Fruit fly (Drosophila melanogaster) whole organism, prepupa: ENCODE results near the gene CG11811.

ENCODE experiments used
- Blimp-1 ChIP-seq: fragments of 200-800 bp; sonication (Bioruptor generic); optimal IDR thresholded peaks from 3 replicates; lab custom pipeline; 2017; ENCODE audit warnings: missing biosample characterization, missing genetic modification characterization, mild to moderate bottlenecking, moderate library complexity, missing genetic modification reagents
- CG10631 ChIP-seq: fragments of 200-800 bp; sonication (Bioruptor generic); optimal IDR thresholded peaks from 2 replicates; lab custom pipeline; 2016; ENCODE audit warnings: missing biosample characterization, missing genetic modification characterization
- CG10669 ChIP-seq: fragments of 200-800 bp; sonication (Bioruptor generic); optimal IDR thresholded peaks from 3 replicates; lab custom pipeline; 2018; ENCODE audit warnings: missing biosample characterization, mild to moderate bottlenecking, missing genetic modification characterization, moderate library complexity
- CG11294 ChIP-seq: fragments of 200-800 bp; sonication (Bioruptor generic); IDR thresholded peaks from 2 replicates; pipeline ENCODE4 v1.3.6; 2022; ENCODE audit warnings: missing biosample characterization, missing genetic modification characterization
- CG11762 ChIP-seq: fragments of 200-800 bp; sonication (Bioruptor generic); optimal IDR thresholded peaks from 3 replicates; lab custom pipeline; 2016; ENCODE audit warnings: missing biosample characterization, missing genetic modification characterization; ENCODE audit not compliant: insufficient read depth
- CG11902 ChIP-seq: fragments of 200-800 bp; sonication (Bioruptor generic); optimal IDR thresholded peaks from 3 replicates; lab custom pipeline; 2016; ENCODE audit warnings: missing biosample characterization, missing genetic modification characterization
- CG16779 ChIP-seq: fragments of 200-800 bp; sonication (Bioruptor generic); optimal IDR thresholded peaks from 3 replicates; lab custom pipeline; 2017; ENCODE audit warnings: missing biosample characterization, mild to moderate bottlenecking, missing genetic modification characterization
- CG3032 ChIP-seq: fragments of 200-800 bp; optimal IDR thresholded peaks from 2 replicates; lab custom pipeline; 2019; ENCODE audit warnings: missing biosample characterization, mild to moderate bottlenecking, missing genetic modification characterization, moderate library complexity
- CG31627 ChIP-seq: fragments of 200-800 bp; sonication (Bioruptor generic); optimal IDR thresholded peaks from 3 replicates; lab custom pipeline; 2016; ENCODE audit warnings: missing biosample characterization, missing genetic modification characterization
- CG32006 ChIP-seq: fragments of 200-800 bp; sonication (Bioruptor generic); optimal IDR thresholded peaks from 3 replicates; lab custom pipeline; 2017; ENCODE audit warnings: missing biosample characterization, mild to moderate bottlenecking, missing genetic modification characterization
- CG34406 ChIP-seq: fragments of 200-800 bp; sonication (Bioruptor generic); optimal IDR thresholded peaks from 3 replicates; lab custom pipeline; 2016; ENCODE audit warnings: missing biosample characterization, missing genetic modification characterization
- CG3919 ChIP-seq: fragments of 200-800 bp; sonication (Bioruptor generic); optimal IDR thresholded peaks from 3 replicates; lab custom pipeline; 2016; ENCODE audit warnings: missing biosample characterization, missing genetic modification characterization
- CG4318 ChIP-seq: fragments of 200-800 bp; sonication (Bioruptor generic); optimal IDR thresholded peaks from 3 replicates; lab custom pipeline; 2017; ENCODE audit warnings: missing biosample characterization, mild to moderate bottlenecking, missing genetic modification characterization
- CG6163 ChIP-seq: fragments of 200-800 bp; sonication (Bioruptor generic); IDR thresholded peaks from 3 replicates; pipeline ENCODE4 v1.3.6; 2022; ENCODE audit warnings: missing biosample characterization, missing genetic modification characterization
- CG6276 ChIP-seq: fragments of 200-800 bp; sonication (Bioruptor generic); optimal IDR thresholded peaks from 2 replicates; lab custom pipeline; 2017; ENCODE audit warnings: missing biosample characterization, mild to moderate bottlenecking, missing genetic modification characterization
- CG6792 ChIP-seq: fragments of 200-800 bp; sonication (Bioruptor generic); optimal IDR thresholded peaks from 3 replicates; lab custom pipeline; 2016; ENCODE audit warnings: missing biosample characterization, missing genetic modification characterization
- CG6808 ChIP-seq: fragments of 200-800 bp; sonication (Bioruptor generic); optimal IDR thresholded peaks from 3 replicates; lab custom pipeline; 2017; ENCODE audit warnings: missing biosample characterization, missing genetic modification characterization, mild to moderate bottlenecking, moderate library complexity, missing genetic modification reagents
- CG6854 ChIP-seq: fragments of 200-800 bp; sonication (Bioruptor generic); optimal IDR thresholded peaks from 2 replicates; lab custom pipeline; 2017; ENCODE audit warnings: missing biosample characterization, mild to moderate bottlenecking, missing genetic modification characterization
- CG7368 ChIP-seq: fragments of 200-800 bp; sonication (Bioruptor generic); optimal IDR thresholded peaks from 3 replicates; lab custom pipeline; 2016; ENCODE audit warnings: missing biosample characterization, missing genetic modification characterization
- CG8119 ChIP-seq: fragments of 200-800 bp; sonication (Bioruptor generic); IDR thresholded peaks from 3 replicates; pipeline ENCODE4 v1.3.6; 2022; ENCODE audit warnings: missing biosample characterization, missing genetic modification characterization
- CG8319 ChIP-seq: fragments of 200-800 bp; sonication (Bioruptor generic); optimal IDR thresholded peaks from 3 replicates; lab custom pipeline; 2016; ENCODE audit warnings: missing biosample characterization, missing genetic modification characterization
- CG8632 ChIP-seq: fragments of 200-800 bp; sonication (Bioruptor generic); optimal IDR thresholded peaks from 3 replicates; lab custom pipeline; 2016; ENCODE audit warnings: missing biosample characterization, missing genetic modification characterization
- CG9139 ChIP-seq: fragments of 200-800 bp; sonication (Bioruptor generic); optimal IDR thresholded peaks from 3 replicates; lab custom pipeline; 2017; ENCODE audit warnings: missing biosample characterization, mild to moderate bottlenecking, missing genetic modification characterization
- Eip75B ChIP-seq: fragments of 200-800 bp; sonication (Bioruptor generic); optimal IDR thresholded peaks from 3 replicates; lab custom pipeline; 2016; ENCODE audit warnings: missing biosample characterization, missing genetic modification characterization
- Eip78C ChIP-seq: fragments of 200-800 bp; sonication (Bioruptor generic); peaks from one replicate; lab custom pipeline; 2016; ENCODE audit warnings: missing biosample characterization, missing genetic modification characterization
- Eip93F ChIP-seq: fragments of 200-800 bp; sonication (Bioruptor generic); optimal IDR thresholded peaks from 2 replicates; lab custom pipeline; 2016; ENCODE audit warnings: missing biosample characterization, mild to moderate bottlenecking, missing genetic modification characterization
- Ets21C ChIP-seq: fragments of 200-800 bp; sonication (Bioruptor generic); optimal IDR thresholded peaks from 3 replicates; lab custom pipeline; 2016; ENCODE audit warnings: missing biosample characterization, missing genetic modification characterization
- Ets96B ChIP-seq: fragments of 200-800 bp; optimal IDR thresholded peaks from 2 replicates; lab custom pipeline; 2019; ENCODE audit warnings: missing biosample characterization, mild to moderate bottlenecking, missing genetic modification characterization, moderate library complexity
- Hr38 ChIP-seq: sonication (Bioruptor generic); optimal IDR thresholded peaks from 2 replicates; lab custom pipeline; 2016; ENCODE audit warnings: missing biosample characterization, missing genetic modification characterization
- Hr39 ChIP-seq: fragments of 200-800 bp; sonication (Bioruptor generic); optimal IDR thresholded peaks from 2 replicates; lab custom pipeline; 2016; ENCODE audit warnings: missing biosample characterization, missing genetic modification characterization
- Hr4 ChIP-seq: fragments of 200-800 bp; sonication (Bioruptor generic); optimal IDR thresholded peaks from 3 replicates; lab custom pipeline; 2016; ENCODE audit warnings: missing biosample characterization, missing genetic modification characterization
- Met ChIP-seq: fragments of 200-800 bp; sonication (Bioruptor generic); optimal IDR thresholded peaks from 3 replicates; lab custom pipeline; 2016; ENCODE audit warnings: missing biosample characterization, missing genetic modification characterization
- OdsH ChIP-seq: fragments of 200-800 bp; sonication (Bioruptor generic); optimal IDR thresholded peaks from 3 replicates; lab custom pipeline; 2016; ENCODE audit warnings: missing biosample characterization, missing genetic modification characterization
- Smox ChIP-seq: fragments of 200-800 bp; sonication (Bioruptor generic); optimal IDR thresholded peaks from 3 replicates; lab custom pipeline; 2016; ENCODE audit warnings: missing biosample characterization, missing genetic modification characterization
- Sox102F ChIP-seq: fragments of 200-800 bp; sonication (Bioruptor generic); optimal IDR thresholded peaks from 2 replicates; lab custom pipeline; 2016; ENCODE audit warnings: missing biosample characterization, mild to moderate bottlenecking, missing genetic modification characterization
- Sox14 ChIP-seq: fragments of 200-800 bp; sonication (Bioruptor generic); optimal IDR thresholded peaks from 3 replicates; lab custom pipeline; 2016; ENCODE audit warnings: missing biosample characterization, missing genetic modification characterization
- Sox15 ChIP-seq: fragments of 200-800 bp; sonication (Bioruptor generic); optimal IDR thresholded peaks from 3 replicates; lab custom pipeline; 2016; ENCODE audit warnings: missing biosample characterization, missing genetic modification characterization
- achi ChIP-seq: fragments of 200-800 bp; sonication (Bioruptor generic); optimal IDR thresholded peaks from 3 replicates; lab custom pipeline; 2016; ENCODE audit warnings: missing biosample characterization, missing genetic modification characterization
- dac ChIP-seq: fragments of 200-800 bp; sonication (Bioruptor generic); optimal IDR thresholded peaks from 2 replicates; lab custom pipeline; 2017; ENCODE audit warnings: missing biosample characterization, mild to moderate bottlenecking, missing genetic modification characterization
- dsx ChIP-seq: fragments of 200-800 bp; optimal IDR thresholded peaks from 3 replicates; lab custom pipeline; 2019; ENCODE audit warnings: missing biosample characterization, mild to moderate bottlenecking, missing genetic modification characterization, moderate library complexity; ENCODE audit not compliant: poor library complexity, severe bottlenecking
- esn ChIP-seq: fragments of 200-800 bp; sonication (Bioruptor generic); optimal IDR thresholded peaks from 2 replicates; lab custom pipeline; 2016; ENCODE audit warnings: missing biosample characterization, mild to moderate bottlenecking, missing genetic modification characterization, moderate library complexity
- fd59A ChIP-seq: fragments of 200-800 bp; sonication (Bioruptor generic); optimal IDR thresholded peaks from 2 replicates; lab custom pipeline; 2017; ENCODE audit warnings: missing biosample characterization, mild to moderate bottlenecking, missing genetic modification characterization, missing genetic modification reagents
- fd85E ChIP-seq: fragments of 200-800 bp; sonication (Bioruptor generic); optimal IDR thresholded peaks from 3 replicates; lab custom pipeline; 2016; ENCODE audit warnings: missing biosample characterization, missing genetic modification characterization
- fkh ChIP-seq: fragments of 200-800 bp; sonication (Bioruptor generic); optimal IDR thresholded peaks from 3 replicates; lab custom pipeline; 2017; ENCODE audit warnings: missing biosample characterization, mild to moderate bottlenecking, missing genetic modification characterization, moderate library complexity
- lz ChIP-seq: fragments of 200-800 bp; sonication (Bioruptor generic); optimal IDR thresholded peaks from 3 replicates; lab custom pipeline; 2016; ENCODE audit warnings: missing biosample characterization, missing genetic modification characterization
- net ChIP-seq: fragments of 200-800 bp; sonication (Bioruptor generic); optimal IDR thresholded peaks from 3 replicates; lab custom pipeline; 2016; ENCODE audit warnings: missing biosample characterization, missing genetic modification characterization
- spab ChIP-seq: fragments of 200-800 bp; sonication (Bioruptor generic); optimal IDR thresholded peaks from 2 replicates; lab custom pipeline; 2017; ENCODE audit warnings: missing biosample characterization, mild to moderate bottlenecking, missing genetic modification characterization, missing genetic modification reagents
- ss ChIP-seq, 2 experiments: fragments of 200-800 bp; sonication (Bioruptor generic); optimal IDR thresholded peaks; 2 replicates in 1 of 2; 3 replicates in 1 of 2; lab custom pipeline; 2017 to 2018; ENCODE audit warnings: mild to moderate bottlenecking in 2 of 2, missing biosample characterization in 2 of 2, missing genetic modification characterization in 2 of 2, moderate library complexity in 1 of 2
- svp ChIP-seq: fragments of 200-800 bp; sonication (Bioruptor generic); peaks from one replicate; lab custom pipeline; 2016; ENCODE audit warnings: missing biosample characterization, missing genetic modification characterization
- vri ChIP-seq: fragments of 200-800 bp; sonication (Bioruptor generic); optimal IDR thresholded peaks from 3 replicates; lab custom pipeline; 2016; ENCODE audit warnings: missing biosample characterization, mild to moderate bottlenecking, missing genetic modification characterization

Gene CG11811

DNA sequence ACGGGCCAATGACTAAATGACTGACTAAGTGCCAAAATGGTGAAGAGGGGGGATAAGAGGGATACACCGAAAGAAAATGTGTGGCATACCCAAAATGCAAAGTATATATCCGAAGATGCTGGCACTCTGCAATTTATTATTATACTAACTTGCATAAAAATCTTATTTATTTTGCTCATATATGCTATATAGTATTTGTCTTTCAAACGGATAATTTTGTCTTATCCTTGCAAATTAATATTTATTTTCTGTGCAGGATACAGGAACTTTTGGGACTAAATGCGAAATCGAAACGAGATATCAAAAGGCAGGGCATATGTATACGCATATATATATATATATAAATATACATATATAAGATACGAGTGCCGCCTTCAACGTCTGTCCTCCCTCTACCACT is 20.5 kb downstream of the CG11811 start (continued):
- TF ChIP-seq Sox14 (GFP tag; lab: Kevin White, UChicago): peak; percentile 45
- TF ChIP-seq net: peak; percentile 28
- peak; percentile 72 for TF ChIP-seq CG3919
- no peak for TF ChIP-seq CG11294
- peak; percentile 64 for TF ChIP-seq CG8319
- peak; percentile 91 for TF ChIP-seq Eip78C (GFP tag; lab: Kevin White, UChicago)
- TF ChIP-seq CG16779: no peak
- peak; percentile 44 for TF ChIP-seq CG6808
- peak; percentile 73 for TF ChIP-seq OdsH (GFP tag; lab: Kevin White, UChicago)
- TF ChIP-seq CG6792: peak; percentile 76
- TF ChIP-seq vri (GFP tag; lab: Kevin White, UChicago): peak; percentile 48
- peak; percentile 36 for TF ChIP-seq CG11762 (GFP tag; lab: Kevin White, UChicago)

DNA sequence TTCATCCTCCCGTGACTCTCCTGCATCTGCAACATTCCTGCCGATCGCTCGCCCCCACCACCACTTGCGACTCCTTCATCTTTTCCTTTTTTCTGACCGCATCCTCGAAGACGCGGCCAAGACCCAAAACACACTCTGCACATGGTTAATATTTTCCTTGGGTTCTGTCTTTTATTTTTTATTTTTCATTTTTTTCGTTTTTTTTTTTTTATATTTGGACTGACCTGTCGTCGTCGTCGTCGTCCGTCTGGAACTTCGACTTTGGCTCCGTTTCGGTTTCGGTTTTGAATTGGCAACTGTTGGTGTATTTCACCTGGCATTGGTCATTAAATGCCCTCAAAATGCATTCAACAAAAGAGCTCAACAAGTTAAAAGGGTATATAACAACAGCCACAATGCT is 21.2 kb downstream of the CG11811 start:
- peak; percentile 15 for TF ChIP-seq net
- no peak for TF ChIP-seq CG8119 (GFP tag; lab: Robert Waterston, UW)
- TF ChIP-seq CG7368 (GFP tag; lab: Kevin White, UChicago): no peak
- TF ChIP-seq CG4318 (GFP tag; lab: Kevin White, UChicago): no peak
- no peak for TF ChIP-seq dsx (GFP tag; lab: Kevin White, UChicago)
- TF ChIP-seq CG10631 (GFP tag; lab: Kevin White, UChicago): no peak
- no peak for TF ChIP-seq CG11902 (GFP tag; lab: Kevin White, UChicago)
- no peak for TF ChIP-seq spab (GFP tag; lab: Kevin White, UChicago)
- no peak for TF ChIP-seq Sox14 (GFP tag; lab: Kevin White, UChicago)
- TF ChIP-seq OdsH (GFP tag; lab: Kevin White, UChicago): no peak
- TF ChIP-seq fkh (GFP tag; lab: Kevin White, UChicago): no peak
- no peak for TF ChIP-seq Hr4
- TF ChIP-seq CG6854 (GFP tag; lab: Kevin White, UChicago): no peak
- TF ChIP-seq CG32006 (GFP tag; lab: Kevin White, UChicago): no peak
- peak; percentile 54 for TF ChIP-seq svp (GFP tag; lab: Kevin White, UChicago)
- no peak for TF ChIP-seq CG8319
- no peak for TF ChIP-seq dac
- no peak for TF ChIP-seq CG6792
- no peak for TF ChIP-seq CG3032 (tag; lab: Kevin White, UChicago)
- peak; percentile 34 for TF ChIP-seq Sox102F (GFP tag; lab: Kevin White, UChicago)
- TF ChIP-seq CG8632 (GFP tag; lab: Kevin White, UChicago): no peak
- TF ChIP-seq achi: peak; percentile 6
- no peak for TF ChIP-seq fd85E
- no peak for TF ChIP-seq Hr39 (GFP tag; lab: Kevin White, UChicago)
- peak; percentile 25 for TF ChIP-seq Met (GFP tag; lab: Kevin White, UChicago)
- no peak for TF ChIP-seq CG16779
- TF ChIP-seq lz (GFP tag; lab: Kevin White, UChicago): no peak
- no peak for TF ChIP-seq CG31627 (GFP tag; lab: Kevin White, UChicago)
- TF ChIP-seq CG6163 (GFP tag; lab: Robert Waterston, UW): 0 out of 3 replicates have a peak, but pooled peaks have one; percentile 38
- TF ChIP-seq Ets21C (GFP tag; lab: Kevin White, UChicago): no peak
- TF ChIP-seq CG6276 (GFP tag; lab: Kevin White, UChicago): no peak
- TF ChIP-seq Eip75B (GFP tag; lab: Kevin White, UChicago): no peak
- TF ChIP-seq Blimp-1 (GFP tag; lab: Kevin White, UChicago): no peak
- TF ChIP-seq CG10669 (GFP tag; lab: Kevin White, UChicago): no peak
- TF ChIP-seq Hr38 (GFP tag; lab: Kevin White, UChicago): no peak
- TF ChIP-seq CG34406 (GFP tag; lab: Kevin White, UChicago): no peak
- no peak for TF ChIP-seq esn (GFP tag; lab: Kevin White, UChicago)
- TF ChIP-seq CG11762 (GFP tag; lab: Kevin White, UChicago): no peak
- peak; percentile 76 for TF ChIP-seq Eip78C (GFP tag; lab: Kevin White, UChicago)
- TF ChIP-seq Sox15 (GFP tag; lab: Kevin White, UChicago): no peak
- TF ChIP-seq CG3919: no peak
- TF ChIP-seq CG9139: no peak
- TF ChIP-seq Smox (GFP tag; lab: Kevin White, UChicago): no peak
- no peak for TF ChIP-seq fd59A (GFP tag; lab: Kevin White, UChicago)
- TF ChIP-seq Ets96B (tag; lab: Kevin White, UChicago): no peak
- TF ChIP-seq ss (GFP tag; optimal IDR thresholded peaks at IDR 0.05; lab: Kevin White, UChicago): no peak
- no peak for TF ChIP-seq Eip93F
